Worm (Caenorhabditis elegans): ENCODE measurements around the gene dpy-9.
A peak's percentile ranks its signal among the peaks of the same experiment; 100 is the strongest.

dpy-9 gene

ce11 chrIV:299190-299589 lies 40.2 kb upstream of the dpy-9 start:
- TF ChIP-seq C04F5.9 (tag; optimal IDR thresholded peaks at IDR 0.05) (no peak), nhr-12 (tag; optimal IDR thresholded peaks at IDR 0.05) (no peak), nhr-77 (tag; optimal IDR thresholded peaks at IDR 0.05) (no peak), ceh-88 (GFP tag; IDR thresholded peaks at IDR 0.05) (no peak), efl-1 (optimal IDR thresholded peaks at IDR 0.05) (no peak), efl-1 (GFP tag; optimal IDR thresholded peaks at IDR 0.05 in 1 of 2) (peak in 1 of 2 experiments; percentile 91), dsc-1 (tag; optimal IDR thresholded peaks at IDR 0.05) (no peak), nhr-19 (GFP tag; conservative IDR thresholded peaks at IDR 0.05) (no peak), aha-1 (tag; optimal IDR thresholded peaks at IDR 0.05) (no peak), dpl-1 (GFP tag; optimal IDR thresholded peaks at IDR 0.05) (no peak)

- TF ChIP-seq lsy-2 (tag; optimal IDR thresholded peaks at IDR 0.05), result no peak
- TF ChIP-seq tlp-1 (tag; optimal IDR thresholded peaks at IDR 0.05), result no peak
- no peak for TF ChIP-seq egl-13 (tag; optimal IDR thresholded peaks at IDR 0.05)
- TF ChIP-seq ets-5 (GFP tag; IDR thresholded peaks at IDR 0.05), result no peak
- TF ChIP-seq unc-98 (GFP tag; IDR thresholded peaks at IDR 0.05), result no peak
- TF ChIP-seq lin-35 (GFP tag; optimal IDR thresholded peaks at IDR 0.05), result no peak
- TF ChIP-seq efl-3 (GFP tag; optimal IDR thresholded peaks at IDR 0.05), result no peak
- TF ChIP-seq hlh-4 (tag; optimal IDR thresholded peaks at IDR 0.05), result no peak
- no peak for TF ChIP-seq unc-130 (tag; optimal IDR thresholded peaks at IDR 0.05)
- no peak for TF ChIP-seq nhr-77 (tag; optimal IDR thresholded peaks at IDR 0.05)
- TF ChIP-seq aly-2 (tag; optimal IDR thresholded peaks at IDR 0.05), result no peak
- TF ChIP-seq grh-1 (GFP tag; IDR thresholded peaks at IDR 0.05), result no peak
Observed at ce11 chrIV:298204-298603, 39.2 kb upstream of the dpy-9 start, which contains the start of gene pnp-1. Gene pnp-1 (minus strand): TSS chrIV:298304.

DNA sequence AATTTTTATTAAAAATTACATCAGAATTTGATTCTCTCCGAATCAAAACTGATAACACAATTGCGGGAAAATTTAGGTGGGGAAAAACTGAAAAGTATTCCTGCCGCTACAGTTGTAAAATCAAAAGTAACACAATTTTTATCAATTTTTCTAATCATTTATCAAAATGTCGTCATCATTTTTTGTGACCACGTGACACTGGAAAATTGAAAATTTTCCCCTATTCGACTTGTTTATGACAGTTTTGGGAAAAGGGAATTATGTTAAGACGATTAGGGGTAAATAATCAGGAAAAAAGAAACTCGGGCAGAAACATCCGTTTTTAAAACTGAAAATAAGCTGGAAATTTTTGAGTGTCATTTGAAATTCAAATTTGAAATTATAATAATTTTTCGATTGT lies 37.8 kb upstream of the dpy-9 start:
- TF ChIP-seq snu-23 (GFP tag; optimal IDR thresholded peaks at IDR 0.05) (peak; percentile 4), unc-130 (tag; optimal IDR thresholded peaks at IDR 0.05) (no peak), vab-15 (tag; optimal IDR thresholded peaks at IDR 0.05) (no peak), hlh-17 (GFP tag; optimal IDR thresholded peaks at IDR 0.05; ENCODE audit: borderline replicate concordance) (no peak), ceh-63 (GFP tag; optimal IDR thresholded peaks at IDR 0.05) (no peak), hpl-2 (GFP tag; optimal IDR thresholded peaks at IDR 0.05) (no peak), egl-13 (tag; optimal IDR thresholded peaks at IDR 0.05) (no peak), tlp-1 (tag; optimal IDR thresholded peaks at IDR 0.05) (peak; percentile 7), mdl-1 (tag; optimal IDR thresholded peaks at IDR 0.05) (no peak), nhr-20 (tag; optimal IDR thresholded peaks at IDR 0.05) (peak; percentile 11), unc-30 (tag; optimal IDR thresholded peaks at IDR 0.05) (no peak), pag-3 (tag; optimal IDR thresholded peaks at IDR 0.05; ENCODE audit: borderline replicate concordance, insufficient read depth) (no peak), nhr-28 (tag; optimal IDR thresholded peaks at IDR 0.05) (no peak), lin-13 (GFP tag; optimal IDR thresholded peaks at IDR 0.05) (no peak), grh-1 (GFP tag; IDR thresholded peaks at IDR 0.05) (no peak), nhr-90 (tag; optimal IDR thresholded peaks at IDR 0.05; ENCODE audit: poor library complexity) (peak; percentile 64), ceh-88 (GFP tag; IDR thresholded peaks at IDR 0.05) (no peak), sox-4 (tag; optimal IDR thresholded peaks at IDR 0.05) (no peak), efl-1 (optimal IDR thresholded peaks at IDR 0.05) (no peak), efl-1 (GFP tag; optimal IDR thresholded peaks at IDR 0.05 in 1 of 2) (peak in 1 of 2 experiments; percentile 35), nhr-76 (tag; optimal IDR thresholded peaks at IDR 0.05) (no peak), nhr-85 (tag) (no peak), nhr-71 (tag; optimal IDR thresholded peaks at IDR 0.05) (peak; percentile 41), mab-9 (GFP tag; IDR thresholded peaks at IDR 0.05) (no peak), C04F5.9 (tag; optimal IDR thresholded peaks at IDR 0.05) (no peak), mef-2 (tag; optimal IDR thresholded peaks at IDR 0.05) (no peak), sup-37 (GFP tag; optimal IDR thresholded peaks at IDR 0.05) (no peak), C34B4.2 (tag; optimal IDR thresholded peaks at IDR 0.05) (no peak), egl-27 (tag; optimal IDR thresholded peaks at IDR 0.05) (no peak), elt-2 (tag; optimal IDR thresholded peaks at IDR 0.05) (peak; percentile 94), tbx-2 (tag; optimal IDR thresholded peaks at IDR 0.05) (no peak), alr-1 (tag; optimal IDR thresholded peaks at IDR 0.05; ENCODE audit: borderline replicate concordance) (no peak), xbp-1 (tag; optimal IDR thresholded peaks at IDR 0.05) (no peak), fos-1 (tag; optimal IDR thresholded peaks at IDR 0.05) (no peak), fkh-4 (tag; optimal IDR thresholded peaks at IDR 0.05; ENCODE audit: borderline replicate concordance) (no peak), unc-62 (GFP tag; optimal IDR thresholded peaks at IDR 0.05) (no peak), lsy-2 (tag; optimal IDR thresholded peaks at IDR 0.05) (no peak), lin-35 (GFP tag; optimal IDR thresholded peaks at IDR 0.05) (peak in 1 of 2 experiments; percentile 35)

Measured in whole organism, L1 larva.